Worm (Caenorhabditis elegans): ENCODE data around the gene dpy-2.

Gene dpy-2

ce11 chrII:6713832-6714342 is at the start of gene dpy-2:
Gene dpy-2 (plus strand): TSS chrII:6714292.
- TF ChIP-seq hlh-30 (tag; optimal IDR thresholded peaks at IDR 0.05; ENCODE audit: insufficient read depth) (no peak), T23F11.4 (GFP tag; optimal IDR thresholded peaks at IDR 0.05) (no peak), pha-2 (tag; optimal IDR thresholded peaks at IDR 0.05) (no peak), ceh-34 (tag; optimal IDR thresholded peaks at IDR 0.05) (no peak), ets-4 (tag; optimal IDR thresholded peaks at IDR 0.05) (no peak), ceh-45 (GFP tag; IDR thresholded peaks at IDR 0.05) (no peak), ztf-16 (tag; optimal IDR thresholded peaks at IDR 0.05) (no peak), ceh-9 (tag; optimal IDR thresholded peaks at IDR 0.05) (no peak), unc-55 (GFP tag; optimal IDR thresholded peaks at IDR 0.05) (no peak), gmeb-2 (tag; optimal IDR thresholded peaks at IDR 0.05) (no peak), odd-2 (tag; optimal IDR thresholded peaks at IDR 0.05) (no peak)

ce11 chrII:6665908-6666307 is 48.2 kb upstream of the dpy-2 start:
- TF ChIP-seq pha-4 (tag; optimal IDR thresholded peaks at IDR 0.05) (no peak), C08G9.2 (tag; optimal IDR thresholded peaks at IDR 0.05) (no peak), ceh-9 (tag; optimal IDR thresholded peaks at IDR 0.05) (no peak), gmeb-2 (tag; optimal IDR thresholded peaks at IDR 0.05) (no peak), mec-3 (tag; optimal IDR thresholded peaks at IDR 0.05; ENCODE audit: borderline replicate concordance) (no peak), npax-4 (tag; optimal IDR thresholded peaks at IDR 0.05) (no peak), fax-1 (tag; optimal IDR thresholded peaks at IDR 0.05) (no peak), eyg-1 (tag; optimal IDR thresholded peaks at IDR 0.05) (no peak), unc-3 (GFP tag; conservative IDR thresholded peaks at IDR 0.05) (no peak), unc-3 (tag; optimal IDR thresholded peaks at IDR 0.05) (no peak), ceh-14 (tag; optimal IDR thresholded peaks at IDR 0.05) (no peak), C38D4.7 (GFP tag; optimal IDR thresholded peaks at IDR 0.05) (no peak), hlh-13 (GFP tag; optimal IDR thresholded peaks at IDR 0.05) (no peak), zip-5 (tag; optimal IDR thresholded peaks at IDR 0.05) (no peak), ceh-34 (tag; optimal IDR thresholded peaks at IDR 0.05) (no peak), F13H6.1 (tag; optimal IDR thresholded peaks at IDR 0.05) (no peak), che-1 (tag; optimal IDR thresholded peaks at IDR 0.05) (no peak)

- no peak for TF ChIP-seq ceh-48 (tag; optimal IDR thresholded peaks at IDR 0.05)
- no peak for TF ChIP-seq T23F11.4 (GFP tag; optimal IDR thresholded peaks at IDR 0.05)
- TF ChIP-seq madf-2 (tag; optimal IDR thresholded peaks at IDR 0.05) = no peak
- TF ChIP-seq mec-3 (tag; optimal IDR thresholded peaks at IDR 0.05; ENCODE audit: borderline replicate concordance) = no peak
- no peak for TF ChIP-seq unc-86 (tag; optimal IDR thresholded peaks at IDR 0.05)
- TF ChIP-seq ceh-9 (tag; optimal IDR thresholded peaks at IDR 0.05) = no peak
- TF ChIP-seq pax-1 (tag; optimal IDR thresholded peaks at IDR 0.05) = no peak
- no peak for TF ChIP-seq pat-9 (tag; optimal IDR thresholded peaks at IDR 0.05)
- no peak for TF ChIP-seq unc-3 (GFP tag; conservative IDR thresholded peaks at IDR 0.05)
- no peak for TF ChIP-seq unc-3 (tag; optimal IDR thresholded peaks at IDR 0.05)
- TF ChIP-seq ceh-2 (tag; optimal IDR thresholded peaks at IDR 0.05) = no peak
- no peak for TF ChIP-seq ahr-1 (tag; optimal IDR thresholded peaks at IDR 0.05)
- no peak for TF ChIP-seq eyg-1 (tag; optimal IDR thresholded peaks at IDR 0.05)
- TF ChIP-seq tbx-2 (tag; optimal IDR thresholded peaks at IDR 0.05) = no peak
- TF ChIP-seq nfya-1 (tag; optimal IDR thresholded peaks at IDR 0.05) = no peak
- no peak for TF ChIP-seq unc-42 (tag; optimal IDR thresholded peaks at IDR 0.05)
- TF ChIP-seq ceh-19 (GFP tag; optimal IDR thresholded peaks at IDR 0.05) = no peak
- TF ChIP-seq elt-4 (tag; optimal IDR thresholded peaks at IDR 0.05) = no peak
- no peak for TF ChIP-seq pag-3 (tag; optimal IDR thresholded peaks at IDR 0.05; ENCODE audit: borderline replicate concordance)
- TF ChIP-seq nhr-232 (tag; optimal IDR thresholded peaks at IDR 0.05) = no peak
- TF ChIP-seq fkh-10 (GFP tag; optimal IDR thresholded peaks at IDR 0.05) = no peak
These were observed 47.5 kb upstream of the dpy-2 start, which contains the start of gene T19D12.1 for ce11 chrII:6666598-6666997. Gene T19D12.1 (plus strand): TSS chrII:6666898.
